Worm (Caenorhabditis elegans) whole organism, L2 larva: Measurements from ENCODE around the gene tmed-4.

ENCODE experiments used
- C34F6.9 ChIP-seq: fragments of 150-350 bp; optimal IDR thresholded peaks from 2 replicates; lab custom pipeline; 2014; ENCODE audit warnings: missing biosample characterization, missing genetic modification characterization
- F13H6.1 ChIP-seq: sonication (generic microtip); optimal IDR thresholded peaks from 2 replicates; lab custom pipeline; 2016; ENCODE audit warnings: missing genetic modification characterization, missing compliant biosample characterization
- ZK546.5 ChIP-seq: sonication (generic microtip); optimal IDR thresholded peaks from 2 replicates; lab custom pipeline; 2017; ENCODE audit warnings: missing biosample characterization, missing genetic modification characterization
- alr-1 ChIP-seq: fragments of 150-350 bp; optimal IDR thresholded peaks from 2 replicates; lab custom pipeline; 2014; ENCODE audit warnings: missing biosample characterization, missing genetic modification characterization
- ama-1 ChIP-seq: fragments of 150-350 bp; optimal IDR thresholded peaks from 2 replicates; lab custom pipeline; 2018; ENCODE audit warnings: inconsistent platforms
- blmp-1 ChIP-seq: sonication (generic microtip); optimal IDR thresholded peaks from 2 replicates; lab custom pipeline; 2017; ENCODE audit warnings: missing genetic modification characterization, mild to moderate bottlenecking, missing compliant biosample characterization, antibody characterized with exemption, moderate library complexity; ENCODE audit not compliant: insufficient read depth
- ceh-16 ChIP-seq: fragments of 150-350 bp; optimal IDR thresholded peaks from 2 replicates; lab custom pipeline; 2014; ENCODE audit warnings: missing biosample characterization, missing genetic modification characterization
- ceh-82 ChIP-seq: fragments of 150-350 bp; optimal IDR thresholded peaks from 2 replicates; lab custom pipeline; 2014; ENCODE audit warnings: missing biosample characterization, missing genetic modification characterization
- crh-2 ChIP-seq: sonication (generic microtip); optimal IDR thresholded peaks from 2 replicates; lab custom pipeline; 2017; ENCODE audit warnings: missing biosample characterization, missing genetic modification characterization
- dmd-4 ChIP-seq: sonication (generic microtip); optimal IDR thresholded peaks from 2 replicates; lab custom pipeline; 2017; ENCODE audit warnings: missing biosample characterization, missing genetic modification characterization
- elt-1 ChIP-seq: fragments of 150-350 bp; optimal IDR thresholded peaks from 2 replicates; lab custom pipeline; 2014; ENCODE audit warnings: missing biosample characterization, missing genetic modification characterization
- elt-3 ChIP-seq: sonication (generic microtip); optimal IDR thresholded peaks from 2 replicates; lab custom pipeline; 2017; ENCODE audit warnings: missing biosample characterization, missing genetic modification characterization
- fos-1 ChIP-seq: fragments of 150-350 bp; optimal IDR thresholded peaks from 2 replicates; lab custom pipeline; 2014; ENCODE audit warnings: missing biosample characterization, missing genetic modification characterization
- gmeb-1 ChIP-seq: fragments of 150-350 bp; optimal IDR thresholded peaks from 2 replicates; lab custom pipeline; 2014; ENCODE audit warnings: missing biosample characterization, missing genetic modification characterization
- lin-11 ChIP-seq: fragments of 150-350 bp; sonication (generic microtip); optimal IDR thresholded peaks from 2 replicates; lab custom pipeline; 2014; ENCODE audit warnings: missing biosample characterization, missing genetic modification characterization, inconsistent platforms, mixed read lengths
- lin-13 ChIP-seq: fragments of 150-350 bp; optimal IDR thresholded peaks from 2 replicates; lab custom pipeline; 2014; ENCODE audit warnings: missing biosample characterization, missing genetic modification reagents, missing genetic modification characterization
- lsy-2 ChIP-seq, 2 experiments: fragments of 150-350 bp in 1 of 2; sonication (generic microtip) in 1 of 2; optimal IDR thresholded peaks; 2 replicates each; lab custom pipeline; 2014 to 2017; ENCODE audit warnings: missing biosample characterization in 2 of 2, missing genetic modification characterization in 2 of 2
- mbf-1 ChIP-seq: sonication (generic microtip); optimal IDR thresholded peaks from 2 replicates; lab custom pipeline; 2017; ENCODE audit warnings: missing biosample characterization, missing genetic modification characterization
- mdl-1 ChIP-seq, 2 experiments: fragments of 150-350 bp in 1 of 2; sonication (generic microtip) in 1 of 2; optimal IDR thresholded peaks; 2 replicates each; lab custom pipeline; 2017; ENCODE audit warnings: missing biosample characterization in 2 of 2, missing genetic modification characterization in 2 of 2
- nhr-10 ChIP-seq: sonication (generic microtip); optimal IDR thresholded peaks from 2 replicates; lab custom pipeline; 2017; ENCODE audit warnings: missing biosample characterization, missing genetic modification characterization
- nhr-12 ChIP-seq: fragments of 150-350 bp; optimal IDR thresholded peaks from 2 replicates; lab custom pipeline; 2014; ENCODE audit warnings: missing biosample characterization, missing genetic modification characterization
- nhr-21 ChIP-seq: fragments of 150-350 bp; optimal IDR thresholded peaks from 2 replicates; lab custom pipeline; 2014; ENCODE audit warnings: missing biosample characterization, missing genetic modification characterization
- nhr-25 ChIP-seq: fragments of 150-350 bp; sonication (generic microtip); optimal IDR thresholded peaks from 3 replicates; lab custom pipeline; 2014; ENCODE audit warnings: missing biosample characterization, missing genetic modification characterization
- nhr-77 ChIP-seq: fragments of 150-350 bp; optimal IDR thresholded peaks from 2 replicates; lab custom pipeline; 2014; ENCODE audit warnings: missing biosample characterization, missing genetic modification characterization
- peb-1 ChIP-seq: fragments of 150-350 bp; optimal IDR thresholded peaks from 2 replicates; lab custom pipeline; 2014; ENCODE audit warnings: missing biosample characterization, missing genetic modification characterization
- sem-4 ChIP-seq: fragments of 150-350 bp; optimal IDR thresholded peaks from 2 replicates; lab custom pipeline; 2014; ENCODE audit warnings: missing biosample characterization, missing genetic modification reagents, missing genetic modification characterization
- skn-1 ChIP-seq: sonication (generic microtip); optimal IDR thresholded peaks from 2 replicates; lab custom pipeline; 2017; ENCODE audit warnings: missing biosample characterization, missing genetic modification characterization
- sma-3 ChIP-seq: sonication (generic microtip); optimal IDR thresholded peaks from 2 replicates; lab custom pipeline; 2016; ENCODE audit warnings: missing genetic modification reagents, missing genetic modification characterization, missing compliant biosample characterization
- unc-39 ChIP-seq: fragments of 150-350 bp; optimal IDR thresholded peaks from 2 replicates; lab custom pipeline; 2014; ENCODE audit warnings: missing biosample characterization, missing genetic modification characterization
- unc-55 ChIP-seq: fragments of 150-350 bp; sonication (generic microtip); optimal IDR thresholded peaks from 3 replicates; lab custom pipeline; 2014; ENCODE audit warnings: missing biosample characterization, missing genetic modification reagents, missing genetic modification characterization
- unc-62 ChIP-seq: fragments of 150-350 bp; optimal IDR thresholded peaks from 2 replicates; lab custom pipeline; 2014; ENCODE audit warnings: missing biosample characterization, missing genetic modification reagents, missing genetic modification characterization
- zag-1 ChIP-seq: fragments of 150-350 bp; optimal IDR thresholded peaks from 2 replicates; lab custom pipeline; 2014; ENCODE audit warnings: missing biosample characterization, missing genetic modification characterization
- ztf-1 ChIP-seq: fragments of 200-800 bp; sonication (Bioruptor generic); conservative IDR thresholded peaks from 2 replicates; pipeline ENCODE4 v1.3.6; 2022; ENCODE audit warnings: missing genetic modification characterization, missing compliant biosample characterization
- ztf-11 ChIP-seq: sonication (generic microtip); optimal IDR thresholded peaks from 2 replicates; lab custom pipeline; 2017; ENCODE audit warnings: missing biosample characterization, missing genetic modification characterization
- ztf-4 ChIP-seq: fragments of 150-350 bp; optimal IDR thresholded peaks from 2 replicates; lab custom pipeline; 2014; ENCODE audit warnings: missing biosample characterization, missing genetic modification characterization

Gene tmed-4

DNA sequence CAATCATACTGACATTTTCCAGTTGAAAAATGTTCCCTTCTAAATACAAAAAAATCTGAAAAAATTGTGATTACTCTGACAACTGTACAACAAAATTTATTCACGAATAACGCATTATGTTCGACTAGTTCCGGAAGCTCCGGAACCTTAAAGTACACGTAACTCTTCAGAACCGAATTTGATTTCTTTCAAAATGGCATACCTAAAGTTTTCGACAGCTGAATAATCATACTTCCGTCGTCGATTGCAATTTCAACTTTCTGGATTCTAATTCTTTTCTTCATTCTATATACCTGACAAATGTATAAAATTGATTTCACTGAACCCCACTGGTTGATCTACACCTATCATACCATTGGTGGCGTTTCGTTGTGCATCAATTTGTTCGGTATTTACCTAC lies 38.8 kb upstream of the tmed-4 start, which contains the start of gene sri-67:
sri-67 (plus strand) TSS at position 301 of the 400 bp plus-strand sequence.
- TF ChIP-seq skn-1 (tag; lab: Kevin White, UChicago) (no peak), sma-3 (no peak), mbf-1 (no peak), peb-1 (tag; lab: Kevin White, UChicago) (no peak), lsy-2 (tag; optimal IDR thresholded peaks at IDR 0.05; lab: Kevin White, UChicago) (no peak)

DNA sequence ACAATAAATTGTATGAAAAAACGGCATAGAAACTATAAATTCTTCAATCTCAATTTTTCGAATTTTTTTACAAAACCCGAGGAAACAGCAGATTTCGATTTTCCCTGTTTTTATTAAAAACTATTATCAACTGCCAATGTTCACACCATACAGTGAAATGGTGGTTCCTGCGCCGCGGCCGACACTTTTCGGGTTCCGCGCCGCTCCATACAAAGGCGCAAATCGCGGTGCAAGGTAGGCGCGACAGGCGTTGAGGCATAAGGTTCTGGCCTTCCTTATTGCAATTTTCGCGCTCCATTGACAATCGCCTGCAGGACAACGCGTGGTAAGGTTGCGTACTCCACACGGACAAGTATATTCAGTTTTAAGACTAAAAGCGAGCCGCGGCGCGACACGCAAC lies 37.9 kb upstream of the tmed-4 start:
- TF ChIP-seq mdl-1 (tag; optimal IDR thresholded peaks at IDR 0.05; lab: Kevin White, UChicago) (no peak), ztf-11 (tag; lab: Kevin White, UChicago) (no peak), elt-1 (tag; lab: Kevin White, UChicago) (no peak), nhr-10 (tag; lab: Kevin White, UChicago) (no peak), lin-13 (GFP tag; lab: Kevin White, UChicago) (no peak)

DNA sequence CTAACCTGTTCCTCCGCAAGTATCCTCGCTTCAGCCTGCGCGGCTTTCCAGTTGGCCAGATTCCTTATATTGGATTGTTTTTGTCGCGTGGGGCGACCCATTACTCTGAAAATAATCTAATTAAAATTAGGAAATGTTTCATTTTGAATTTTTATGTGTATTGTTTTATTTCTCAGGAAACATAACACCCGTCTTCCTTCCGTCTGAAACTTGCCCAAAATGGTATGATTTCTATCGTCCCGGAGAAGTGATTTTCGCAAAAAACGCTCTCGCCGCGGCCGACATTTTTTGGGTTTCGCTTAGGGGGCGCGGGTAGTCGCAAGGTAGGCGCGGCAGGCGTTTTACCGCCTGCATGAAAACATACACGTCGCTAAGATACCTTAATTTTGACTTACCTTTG lies 37.3 kb upstream of the tmed-4 start, which contains the start of gene clec-260:
clec-260 (minus strand) TSS at position 101 of the 400 bp plus-strand sequence.
- TF ChIP-seq nhr-25 (tag; lab: Kevin White, UChicago) (no peak), F13H6.1 (tag; lab: Kevin White, UChicago) (no peak)

ce11 chrV:19981832-19982462 lies 33.1 kb upstream of the tmed-4 start, which contains the start of gene Y60A3A.24:
TSS of gene Y60A3A.24 (minus strand) at chrV:19981882.
- TF ChIP-seq fos-1 (peak; percentile 80), crh-2 (tag; lab: Kevin White, UChicago) (peak; percentile 24), unc-55 (no peak), unc-39 (tag; lab: Kevin White, UChicago) (no peak), skn-1 (tag; lab: Kevin White, UChicago) (no peak), peb-1 (tag; lab: Kevin White, UChicago) (no peak), ztf-4 (tag; lab: Kevin White, UChicago) (no peak), alr-1 (tag; lab: Kevin White, UChicago) (no peak), ceh-82 (tag; lab: Kevin White, UChicago) (no peak), nhr-12 (tag; lab: Kevin White, UChicago) (no peak), nhr-21 (tag; lab: Kevin White, UChicago) (no peak), elt-1 (tag; lab: Kevin White, UChicago) (no peak), sem-4 (tag; lab: Kevin White, UChicago) (no peak), dmd-4 (tag; lab: Kevin White, UChicago) (no peak), unc-62 (GFP tag; lab: Kevin White, UChicago) (no peak), ztf-1 (GFP tag; lab: Robert Waterston, UW) (no peak), gmeb-1 (tag; lab: Kevin White, UChicago) (peak; percentile 25), lin-13 (GFP tag; lab: Kevin White, UChicago) (no peak), elt-3 (tag; lab: Kevin White, UChicago) (no peak), ZK546.5 (tag; lab: Kevin White, UChicago) (no peak), blmp-1 (tag; lab: Kevin White, UChicago) (no peak), ztf-11 (tag; lab: Kevin White, UChicago) (no peak)

- TF ChIP-seq C34F6.9 (tag; lab: Kevin White, UChicago) (no peak), zag-1 (no peak), ceh-16 (tag; lab: Kevin White, UChicago) (no peak)
Measured at ce11 chrV:19978220-19978619, 29.3 kb upstream of the tmed-4 start, which contains the start of gene srh-183. TSS of gene srh-183 (minus strand) at chrV:19978320.

DNA sequence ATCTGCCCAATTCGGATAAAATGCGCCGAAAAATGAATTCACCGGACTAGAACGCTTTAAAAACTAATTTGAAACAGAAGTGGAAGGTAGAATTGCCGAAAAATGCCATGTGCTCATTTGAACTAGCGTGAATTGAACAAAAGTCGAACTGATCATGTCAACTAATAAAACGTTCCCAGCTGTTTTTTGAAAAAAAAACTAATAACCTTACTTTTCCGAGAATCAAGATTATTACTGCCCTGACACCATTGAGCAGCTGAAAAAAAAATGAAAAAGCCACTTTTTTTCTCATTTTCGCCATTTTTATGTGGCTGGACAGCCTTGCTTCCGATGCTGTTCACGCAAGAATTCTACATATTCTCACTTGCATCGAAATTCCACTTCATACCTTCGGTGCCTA lies 24.1 kb upstream of the tmed-4 start, which contains the start of gene srh-173:
srh-173 (plus strand) TSS at position 301 of the 400 bp plus-strand sequence.
- TF ChIP-seq mdl-1 (tag; optimal IDR thresholded peaks at IDR 0.05; lab: Kevin White, UChicago) (no peak), crh-2 (tag; lab: Kevin White, UChicago) (no peak), elt-1 (tag; lab: Kevin White, UChicago) (no peak), nhr-10 (tag; lab: Kevin White, UChicago) (no peak), ama-1 (lab: Kevin White, UChicago) (no peak), nhr-77 (tag; lab: Kevin White, UChicago) (no peak), nhr-25 (tag; lab: Kevin White, UChicago) (no peak), ceh-82 (tag; lab: Kevin White, UChicago) (no peak), ceh-16 (tag; lab: Kevin White, UChicago) (no peak), mbf-1 (no peak), lin-11 (tag; lab: Kevin White, UChicago) (no peak)
